Worm (Caenorhabditis elegans): ENCODE results near the gene T13H5.8.
A peak's percentile ranks its signal among the peaks of the same experiment; 100 is the strongest.

Gene T13H5.8

DNA sequence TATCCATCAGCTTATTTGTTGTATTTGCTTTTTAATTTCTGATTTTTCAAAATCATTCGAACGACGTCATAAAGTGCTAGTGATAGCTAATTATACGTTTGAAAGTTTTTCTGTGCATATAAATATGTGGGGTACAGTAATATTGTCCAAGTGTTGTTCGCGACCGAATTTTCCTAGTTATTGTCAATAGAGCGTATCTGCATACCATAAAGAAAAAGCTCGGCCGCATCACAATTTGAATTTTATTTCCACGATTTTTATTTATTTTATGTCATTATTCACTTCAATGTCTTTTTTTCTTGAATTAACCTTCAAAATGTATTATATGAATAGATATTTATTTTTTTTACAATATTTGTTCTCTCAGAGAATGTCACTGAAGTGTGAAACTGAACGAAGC, 1.5 kb upstream of the T13H5.8 start, which contains the start of gene rnh-2 (continued):
- no peak for TF ChIP-seq mes-4 (tag; optimal IDR thresholded peaks at IDR 0.05)
- peak; percentile 70; the same call in 1 of the 2 replicates for TF ChIP-seq B0019.2 (GFP tag; conservative IDR thresholded peaks at IDR 0.05)
- no peak for TF ChIP-seq hlh-12 (tag; optimal IDR thresholded peaks at IDR 0.05)
- TF ChIP-seq unc-130 (GFP tag; optimal IDR thresholded peaks at IDR 0.05) = peak; percentile 88
- TF ChIP-seq tlf-1 (GFP tag; optimal IDR thresholded peaks at IDR 0.05) = peak; percentile 54
- peak; percentile 72; the same call in 1 of the 2 replicates for TF ChIP-seq ztf-25 (GFP tag; IDR thresholded peaks at IDR 0.05)
- no peak for TF ChIP-seq ztf-3 (GFP tag; optimal IDR thresholded peaks at IDR 0.05)
- TF ChIP-seq egl-18 (GFP tag; IDR thresholded peaks at IDR 0.05) = no peak
- no peak for TF ChIP-seq nhr-27 (tag; optimal IDR thresholded peaks at IDR 0.05)
- no peak for TF ChIP-seq hsf-1 (GFP tag; IDR thresholded peaks at IDR 0.05)
- no peak for TF ChIP-seq hlh-26 (GFP tag; conservative IDR thresholded peaks at IDR 0.05)
- no peak for TF ChIP-seq ama-1 (optimal IDR thresholded peaks at IDR 0.05)
- TF ChIP-seq ama-1 (GFP tag; optimal IDR thresholded peaks at IDR 0.05) = no peak
- TF ChIP-seq bed-1 (GFP tag; IDR thresholded peaks at IDR 0.05) = no peak
- peak; percentile 87 for TF ChIP-seq attf-5 (GFP tag; optimal IDR thresholded peaks at IDR 0.05)
- TF ChIP-seq atf-7 (tag; optimal IDR thresholded peaks at IDR 0.05) = no peak
- 0 out of 2 replicates have a peak, but pooled peaks have one; percentile 15 for TF ChIP-seq attf-3 (GFP tag; conservative IDR thresholded peaks at IDR 0.05)
- no peak for TF ChIP-seq ztf-6 (GFP tag; IDR thresholded peaks at IDR 0.05)
- TF ChIP-seq xnd-1 (tag; optimal IDR thresholded peaks at IDR 0.05) = peak; percentile 37
- TF ChIP-seq ceh-91 (GFP tag; IDR thresholded peaks at IDR 0.05) = peak; percentile 68
- peak; percentile 55 for TF ChIP-seq nhr-80 (tag; optimal IDR thresholded peaks at IDR 0.05)
- TF ChIP-seq pha-4 (tag; optimal IDR thresholded peaks at IDR 0.05) = no peak
- TF ChIP-seq let-607 (tag; optimal IDR thresholded peaks at IDR 0.05) = no peak
- no peak for TF ChIP-seq nfya-1 (tag; optimal IDR thresholded peaks at IDR 0.05; ENCODE audit: borderline replicate concordance, insufficient read depth)
- TF ChIP-seq nhr-120 (GFP tag; IDR thresholded peaks at IDR 0.05) = no peak
- no peak for TF ChIP-seq akir-1 (GFP tag; optimal IDR thresholded peaks at IDR 0.05)
- TF ChIP-seq lin-35 (GFP tag; optimal IDR thresholded peaks at IDR 0.05) = peak in 1 of 3 experiments; percentile 58
- TF ChIP-seq snpc-1.3 (tag; optimal IDR thresholded peaks at IDR 0.05; ENCODE audit: insufficient read depth) = peak; percentile 53
- no peak for TF ChIP-seq snpc-1.1 (tag; optimal IDR thresholded peaks at IDR 0.05; ENCODE audit: insufficient read depth)
- no peak for TF ChIP-seq madf-3 (GFP tag; IDR thresholded peaks at IDR 0.05)
- TF ChIP-seq Y53F4B.3 (GFP tag; IDR thresholded peaks at IDR 0.05) = no peak
- peak; percentile 65 for TF ChIP-seq F49E8.2 (tag; optimal IDR thresholded peaks at IDR 0.05; ENCODE audit: insufficient read depth)
- TF ChIP-seq lin-40 (tag; optimal IDR thresholded peaks at IDR 0.05) = peak; percentile 36
- peak; percentile 57 for TF ChIP-seq ztf-18 (tag; optimal IDR thresholded peaks at IDR 0.05)
- 0 out of 2 replicates have a peak, but pooled peaks have one; percentile 34 for TF ChIP-seq aptf-2 (GFP tag; conservative IDR thresholded peaks at IDR 0.05)
- TF ChIP-seq die-1 (tag; optimal IDR thresholded peaks at IDR 0.05) = no peak

DNA sequence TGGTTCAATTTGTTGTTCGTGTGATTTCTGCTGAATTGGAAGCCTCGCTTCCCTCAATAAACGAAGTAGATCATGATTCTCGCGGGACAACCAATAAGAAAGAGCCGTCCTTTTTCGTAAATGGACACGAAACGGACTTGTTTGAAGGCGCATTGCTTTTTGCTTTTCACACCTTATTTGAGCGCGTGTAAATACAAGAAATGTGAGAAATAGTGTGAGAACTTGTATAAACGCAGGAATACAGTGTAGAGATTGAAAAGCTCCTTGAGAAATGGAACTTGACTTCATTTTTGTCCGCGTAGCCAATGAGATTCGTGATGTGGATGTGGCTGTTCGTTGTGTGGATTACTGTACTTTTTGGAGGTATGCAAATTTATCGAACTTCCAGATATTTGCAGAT, 2.3 kb downstream of the T13H5.8 start, which contains the start of gene cht-2:
TSS of gene cht-2 (plus strand) at position 301 of the 400 bp plus-strand sequence.
- no peak for TF ChIP-seq hlh-12 (tag; optimal IDR thresholded peaks at IDR 0.05)
- TF ChIP-seq ceh-27 (GFP tag; optimal IDR thresholded peaks at IDR 0.05) = no peak
- no peak for TF ChIP-seq nhr-90 (tag; optimal IDR thresholded peaks at IDR 0.05)
- no peak for TF ChIP-seq hmg-1.2 (GFP tag; IDR thresholded peaks at IDR 0.05)
- no peak for TF ChIP-seq mxl-1 (tag; optimal IDR thresholded peaks at IDR 0.05)
- TF ChIP-seq lin-35 (GFP tag; optimal IDR thresholded peaks at IDR 0.05) = no peak
- no peak for TF ChIP-seq sptf-2 (GFP tag; optimal IDR thresholded peaks at IDR 0.05)
- TF ChIP-seq snpc-3.4 (tag; optimal IDR thresholded peaks at IDR 0.05) = no peak
- no peak for TF ChIP-seq mel-28 (tag; optimal IDR thresholded peaks at IDR 0.05; ENCODE audit: borderline replicate concordance)
- TF ChIP-seq xnd-1 (tag; optimal IDR thresholded peaks at IDR 0.05) = no peak
- no peak for TF ChIP-seq tlf-1 (GFP tag; optimal IDR thresholded peaks at IDR 0.05)
- no peak for TF ChIP-seq ama-1 (optimal IDR thresholded peaks at IDR 0.05)
- no peak for TF ChIP-seq ama-1 (GFP tag; optimal IDR thresholded peaks at IDR 0.05)
- no peak for TF ChIP-seq F10E7.11 (tag; optimal IDR thresholded peaks at IDR 0.05)
- no peak for TF ChIP-seq gei-17 (GFP tag; optimal IDR thresholded peaks at IDR 0.05)
- no peak for TF ChIP-seq ztf-26 (tag; optimal IDR thresholded peaks at IDR 0.05)
- no peak for TF ChIP-seq lir-1 (GFP tag; conservative IDR thresholded peaks at IDR 0.05)

Measured in whole organism, young adult.